Worm (Caenorhabditis elegans) whole organism, L4 larva: ENCODE measurements around the gene spat-2.
A peak's percentile ranks its signal among the peaks of the same experiment; 100 is the strongest.

Experiments
- F10B5.3 ChIP-seq: sonication (generic microtip); optimal IDR thresholded peaks from 2 replicates; lab custom pipeline; 2016; ENCODE audit warnings: mild to moderate bottlenecking, missing genetic modification characterization, missing compliant biosample characterization
- F37D6.2 ChIP-seq: sonication (generic microtip); optimal IDR thresholded peaks from 2 replicates; lab custom pipeline; 2016; ENCODE audit warnings: mild to moderate bottlenecking, missing genetic modification characterization, missing compliant biosample characterization
- F44E2.7 ChIP-seq: fragments of 200-800 bp; sonication (Bioruptor generic); IDR thresholded peaks from 2 replicates; pipeline ENCODE4 v2.1.2; 2022; ENCODE audit warnings: missing genetic modification characterization, missing compliant biosample characterization
- F49E8.2 ChIP-seq: sonication (generic microtip); optimal IDR thresholded peaks from 2 replicates; lab custom pipeline; 2016; ENCODE audit warnings: missing compliant biosample characterization, mild to moderate bottlenecking, missing genetic modification characterization, borderline replicate concordance
- T20F7.1 ChIP-seq: fragments of 200-800 bp; sonication (Bioruptor generic); optimal IDR thresholded peaks from 2 replicates; lab custom pipeline; 2018; ENCODE audit warnings: mild to moderate bottlenecking, missing genetic modification characterization, missing compliant biosample characterization
- Y48G9A.11 ChIP-seq: fragments of 200-800 bp; sonication (Bioruptor generic); IDR thresholded peaks from 2 replicates; pipeline ENCODE4 v1.3.6; 2022; ENCODE audit warnings: missing genetic modification reagents, missing genetic modification characterization, missing compliant biosample characterization
- Y5F2A.4 ChIP-seq: fragments of 200-800 bp; sonication (Bioruptor generic); optimal IDR thresholded peaks from 2 replicates; lab custom pipeline; 2018; ENCODE audit warnings: mild to moderate bottlenecking, missing genetic modification characterization, missing compliant biosample characterization
- Y75B8A.6 ChIP-seq: fragments of 200-800 bp; sonication (Bioruptor generic); IDR thresholded peaks from 2 replicates; pipeline ENCODE4 v1.3.6; 2022; ENCODE audit warnings: missing genetic modification reagents, missing genetic modification characterization, missing compliant biosample characterization
- ZK546.5 ChIP-seq, 2 experiments: sonication (generic microtip); optimal IDR thresholded peaks; 2 replicates each; lab custom pipeline; 2017; ENCODE audit warnings: missing biosample characterization in 2 of 2, missing genetic modification characterization in 2 of 2
- aha-1 ChIP-seq: fragments of 150-350 bp; peaks from one replicate; lab custom pipeline; 2014; ENCODE audit warnings: missing biosample characterization, missing genetic modification characterization
- aly-2 ChIP-seq: sonication (generic microtip); optimal IDR thresholded peaks from 2 replicates; lab custom pipeline; 2018; ENCODE audit warnings: missing biosample characterization, missing genetic modification characterization
- ama-1 ChIP-seq: fragments of 150-350 bp; optimal IDR thresholded peaks from 2 replicates; lab custom pipeline; 2014; ENCODE audit warnings: inconsistent platforms, mixed read lengths
- arid-1 ChIP-seq: fragments of 200-800 bp; sonication (Bioruptor generic); conservative IDR thresholded peaks from 2 replicates; pipeline ENCODE4 v1.3.6; 2022; ENCODE audit warnings: missing genetic modification reagents, missing genetic modification characterization, missing compliant biosample characterization
- ceh-20 ChIP-seq: fragments of 200-800 bp; sonication (Bioruptor generic); IDR thresholded peaks from 2 replicates; pipeline ENCODE4 v1.3.6; 2022; ENCODE audit warnings: missing genetic modification reagents, missing genetic modification characterization, missing compliant biosample characterization
- ceh-28 ChIP-seq: fragments of 150-350 bp; optimal IDR thresholded peaks from 2 replicates; lab custom pipeline; 2014; ENCODE audit warnings: missing biosample characterization, missing genetic modification reagents, missing genetic modification characterization
- ceh-32 ChIP-seq: sonication (generic microtip); optimal IDR thresholded peaks from 2 replicates; lab custom pipeline; 2016; ENCODE audit warnings: mild to moderate bottlenecking, missing genetic modification characterization, missing compliant biosample characterization; ENCODE audit not compliant: poor library complexity
- ces-1 ChIP-seq: fragments of 150-350 bp; sonication (generic microtip); optimal IDR thresholded peaks from 4 replicates; lab custom pipeline; 2014; ENCODE audit warnings: missing biosample characterization, missing genetic modification reagents, missing genetic modification characterization
- cey-2 ChIP-seq: sonication (generic microtip); optimal IDR thresholded peaks from 3 replicates; lab custom pipeline; 2017; ENCODE audit warnings: missing genetic modification characterization, mild to moderate bottlenecking, missing compliant biosample characterization, antibody characterized with exemption, borderline replicate concordance; ENCODE audit not compliant: insufficient read depth
- ctbp-1 ChIP-seq: fragments of 200-800 bp; sonication (Bioruptor generic); IDR thresholded peaks from 2 replicates; pipeline ENCODE4 v1.3.6; 2022; ENCODE audit warnings: missing genetic modification reagents, missing genetic modification characterization, missing compliant biosample characterization
- daf-12 ChIP-seq: fragments of 150-350 bp; optimal IDR thresholded peaks from 2 replicates; lab custom pipeline; 2014; ENCODE audit warnings: missing biosample characterization, missing genetic modification reagents, missing genetic modification characterization
- daf-8 ChIP-seq: fragments of 200-800 bp; sonication (Bioruptor generic); IDR thresholded peaks from 2 replicates; pipeline ENCODE4 v1.3.6; 2022; ENCODE audit warnings: missing genetic modification characterization, missing compliant biosample characterization
- dmd-8 ChIP-seq: fragments of 200-800 bp; sonication (Bioruptor generic); IDR thresholded peaks from 2 replicates; pipeline ENCODE4 v1.3.6; 2022; ENCODE audit warnings: missing genetic modification characterization, missing compliant biosample characterization
- dpl-1 ChIP-seq: fragments of 150-350 bp; optimal IDR thresholded peaks from 2 replicates; lab custom pipeline; 2014; ENCODE audit warnings: missing biosample characterization, missing genetic modification reagents, missing genetic modification characterization
- dve-1 ChIP-seq: sonication (generic microtip); optimal IDR thresholded peaks from 2 replicates; lab custom pipeline; 2017; ENCODE audit warnings: antibody characterized with exemption, mild to moderate bottlenecking, missing genetic modification characterization, missing compliant biosample characterization; ENCODE audit not compliant: insufficient read depth
- egl-27 ChIP-seq: sonication (generic microtip); optimal IDR thresholded peaks from 3 replicates; lab custom pipeline; 2017; ENCODE audit warnings: missing biosample characterization, missing genetic modification reagents, missing genetic modification characterization
- egl-43 ChIP-seq: fragments of 200-800 bp; sonication (Bioruptor generic); IDR thresholded peaks from 2 replicates; pipeline ENCODE4 v1.3.6; 2022; ENCODE audit warnings: missing genetic modification reagents, missing genetic modification characterization, missing compliant biosample characterization
- gei-8 ChIP-seq: fragments of 200-800 bp; sonication (Bioruptor generic); optimal IDR thresholded peaks from 2 replicates; lab custom pipeline; 2018; ENCODE audit warnings: mild to moderate bottlenecking, missing genetic modification characterization, missing compliant biosample characterization
- hlh-30 ChIP-seq: sonication (generic microtip); optimal IDR thresholded peaks from 2 replicates; lab custom pipeline; 2017; ENCODE audit warnings: antibody characterized with exemption, mild to moderate bottlenecking, missing genetic modification characterization, missing compliant biosample characterization; ENCODE audit not compliant: insufficient read depth
- jun-1 ChIP-seq: fragments of 150-350 bp; optimal IDR thresholded peaks from 2 replicates; lab custom pipeline; 2014; ENCODE audit warnings: missing biosample characterization, missing genetic modification reagents, missing genetic modification characterization
- lin-1 ChIP-seq: fragments of 200-800 bp; sonication (Bioruptor generic); IDR thresholded peaks from 2 replicates; pipeline ENCODE4 v1.3.6; 2022; ENCODE audit warnings: missing genetic modification reagents, missing genetic modification characterization, missing compliant biosample characterization
- lin-15B ChIP-seq: fragments of 150-350 bp; sonication (generic microtip); optimal IDR thresholded peaks from 3 replicates; lab custom pipeline; 2014; ENCODE audit warnings: missing biosample characterization, missing genetic modification characterization
- lin-39 ChIP-seq: fragments of 150-350 bp; optimal IDR thresholded peaks from 2 replicates; lab custom pipeline; 2014; ENCODE audit warnings: missing biosample characterization, missing genetic modification reagents, missing genetic modification characterization
- madf-9 ChIP-seq: fragments of 200-800 bp; sonication (Bioruptor generic); conservative IDR thresholded peaks from 2 replicates; pipeline ENCODE4 v1.3.6; 2022; ENCODE audit warnings: missing genetic modification reagents, missing genetic modification characterization, missing compliant biosample characterization
- nhr-10 ChIP-seq: fragments of 150-350 bp; optimal IDR thresholded peaks from 2 replicates; lab custom pipeline; 2014; ENCODE audit warnings: missing biosample characterization, missing genetic modification characterization
- nhr-25 ChIP-seq: sonication (generic microtip); optimal IDR thresholded peaks from 2 replicates; lab custom pipeline; 2017; ENCODE audit warnings: missing genetic modification characterization, mild to moderate bottlenecking, missing compliant biosample characterization, antibody characterized with exemption, moderate library complexity, borderline replicate concordance; ENCODE audit not compliant: insufficient read depth
- nhr-28 ChIP-seq: fragments of 150-350 bp; optimal IDR thresholded peaks from 2 replicates; lab custom pipeline; 2014; ENCODE audit warnings: missing biosample characterization, missing genetic modification characterization
- nhr-42 ChIP-seq: fragments of 200-800 bp; sonication (Bioruptor generic); IDR thresholded peaks from 2 replicates; pipeline ENCODE4 v1.3.6; 2022; ENCODE audit warnings: missing genetic modification characterization, missing compliant biosample characterization
- nhr-77 ChIP-seq: fragments of 150-350 bp; optimal IDR thresholded peaks from 2 replicates; lab custom pipeline; 2014; ENCODE audit warnings: missing biosample characterization, missing genetic modification characterization
- pha-4 ChIP-seq, 2 experiments: fragments of 150-350 bp in 1 of 2; fragments of 200-800 bp in 1 of 2; sonication (Bioruptor generic) in 1 of 2; IDR thresholded peaks in 1 of 2; optimal IDR thresholded peaks in 1 of 2; 2 replicates each; pipeline versions ENCODE4 v1.3.6 to Lab custom; 2014 to 2022; ENCODE audit warnings: missing genetic modification characterization in 2 of 2, missing genetic modification reagents in 2 of 2, missing biosample characterization in 1 of 2, missing compliant biosample characterization in 1 of 2
- pqm-1 ChIP-seq: sonication (generic microtip); optimal IDR thresholded peaks from 2 replicates; lab custom pipeline; 2017; ENCODE audit warnings: missing biosample characterization, missing genetic modification characterization
- set-16 ChIP-seq: fragments of 200-800 bp; sonication (Bioruptor generic); IDR thresholded peaks from 2 replicates; pipeline ENCODE4 v1.3.6; 2022; ENCODE audit warnings: missing genetic modification reagents, missing genetic modification characterization, missing compliant biosample characterization
- skn-1 ChIP-seq: fragments of 150-350 bp; optimal IDR thresholded peaks from 2 replicates; lab custom pipeline; 2014; ENCODE audit warnings: missing biosample characterization, missing genetic modification characterization
- spr-3 ChIP-seq: fragments of 200-800 bp; sonication (Bioruptor generic); optimal IDR thresholded peaks from 2 replicates; lab custom pipeline; 2018; ENCODE audit warnings: mild to moderate bottlenecking, missing genetic modification characterization, missing compliant biosample characterization
- tag-97 ChIP-seq: fragments of 200-800 bp; sonication (Bioruptor generic); IDR thresholded peaks from 2 replicates; pipeline ENCODE4 v1.3.6; 2022; ENCODE audit warnings: missing genetic modification characterization, missing compliant biosample characterization
- tra-1 ChIP-seq: fragments of 200-800 bp; sonication (Bioruptor generic); IDR thresholded peaks from 2 replicates; pipeline ENCODE4 v1.3.6; 2022; ENCODE audit warnings: missing genetic modification reagents, missing genetic modification characterization, missing compliant biosample characterization
- unc-62 ChIP-seq, 3 experiments: fragments of 150-350 bp in 1 of 3; sonication (generic microtip); optimal IDR thresholded peaks in 2 of 3; peaks in 1 of 3; 1 replicate in 1 of 3; 2 replicates in 2 of 3; lab custom pipeline; 2014 to 2017; ENCODE audit warnings: missing biosample characterization in 3 of 3, missing genetic modification characterization in 3 of 3, missing genetic modification reagents in 3 of 3, missing genotype in 1 of 3
- zag-1 ChIP-seq: fragments of 150-350 bp; optimal IDR thresholded peaks from 2 replicates; lab custom pipeline; 2014; ENCODE audit warnings: missing biosample characterization, missing genetic modification characterization
- zfp-2 ChIP-seq: sonication (generic microtip); optimal IDR thresholded peaks from 2 replicates; lab custom pipeline; 2016; ENCODE audit warnings: mild to moderate bottlenecking, missing genetic modification characterization, missing compliant biosample characterization
- zip-11 ChIP-seq: fragments of 200-800 bp; sonication (Bioruptor generic); IDR thresholded peaks from 2 replicates; pipeline ENCODE4 v1.3.6; 2022; ENCODE audit warnings: missing genetic modification characterization, missing compliant biosample characterization
- zip-2 ChIP-seq: fragments of 150-350 bp; optimal IDR thresholded peaks from 2 replicates; lab custom pipeline; 2014; ENCODE audit warnings: missing biosample characterization, missing genetic modification characterization
- ztf-11 ChIP-seq: fragments of 150-350 bp; optimal IDR thresholded peaks from 2 replicates; lab custom pipeline; 2014; ENCODE audit warnings: missing biosample characterization, missing genetic modification characterization

The spat-2 gene

DNA sequence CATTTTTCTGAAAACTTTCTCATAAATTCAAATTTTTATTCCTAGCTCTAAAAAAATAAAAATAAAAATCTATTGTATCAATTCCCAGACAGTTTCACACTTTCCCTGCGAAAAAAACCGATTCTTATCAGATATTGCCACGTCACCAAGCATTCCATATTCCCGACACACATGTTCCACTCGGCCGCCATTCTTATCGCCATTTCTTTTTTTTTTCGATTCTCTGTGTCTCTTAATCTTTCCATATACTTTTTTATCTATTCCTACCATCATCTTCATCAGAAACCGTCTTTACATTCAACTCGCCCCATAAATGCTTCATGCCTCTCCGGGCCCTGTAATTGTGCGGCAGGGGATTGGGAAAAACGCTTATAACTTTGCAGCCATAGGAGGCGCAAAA is 50.7 kb downstream of the spat-2 start (continued):
- no peak for TF ChIP-seq ctbp-1 (GFP tag; lab: Robert Waterston, UW)
- no peak for TF ChIP-seq aha-1 (tag; lab: Kevin White, UChicago)
- TF ChIP-seq T20F7.1 (GFP tag; lab: Kevin White, UChicago): no peak
- TF ChIP-seq spr-3 (GFP tag; lab: Kevin White, UChicago): no peak
- no peak for TF ChIP-seq Y48G9A.11 (GFP tag; lab: Robert Waterston, UW)
- TF ChIP-seq madf-9 (GFP tag; lab: Robert Waterston, UW): no peak
- TF ChIP-seq egl-43 (GFP tag; lab: Robert Waterston, UW): no peak
- TF ChIP-seq dpl-1: no peak
- no peak for TF ChIP-seq gei-8 (GFP tag; lab: Kevin White, UChicago)
- TF ChIP-seq lin-1: peak; percentile 45; the same call in 1 of the 2 replicates
- TF ChIP-seq ceh-20 (GFP tag; lab: Robert Waterston, UW): no peak
- peak; percentile 88 for TF ChIP-seq dve-1
- no peak for TF ChIP-seq zip-2 (tag; lab: Kevin White, UChicago)
- no peak for TF ChIP-seq ama-1
- no peak for TF ChIP-seq skn-1
- no peak for TF ChIP-seq ZK546.5 (tag; optimal IDR thresholded peaks at IDR 0.05; lab: Kevin White, UChicago)
- TF ChIP-seq nhr-77: peak; percentile 22
- TF ChIP-seq nhr-28 (tag; lab: Kevin White, UChicago): peak; percentile 67
- TF ChIP-seq egl-27 (tag; lab: Kevin White, UChicago): no peak
- no peak for TF ChIP-seq daf-8 (GFP tag; lab: Robert Waterston, UW)
- no peak for TF ChIP-seq lin-39
- peak; percentile 80 for TF ChIP-seq pqm-1 (tag; lab: Kevin White, UChicago)
- no peak for TF ChIP-seq nhr-42 (GFP tag; lab: Robert Waterston, UW)
- TF ChIP-seq daf-12: no peak
- TF ChIP-seq F10B5.3 (tag; lab: Kevin White, UChicago): no peak
- no peak for TF ChIP-seq dmd-8 (GFP tag; lab: Robert Waterston, UW)
- TF ChIP-seq F44E2.7 (GFP tag; lab: Robert Waterston, UW): no peak
- TF ChIP-seq zfp-2 (tag; lab: Kevin White, UChicago): no peak
- no peak for TF ChIP-seq ces-1 (GFP tag; lab: Kevin White, UChicago)
- TF ChIP-seq cey-2: no peak
- no peak for TF ChIP-seq aly-2
- TF ChIP-seq Y75B8A.6 (GFP tag; lab: Robert Waterston, UW): no peak
- TF ChIP-seq pha-4 (GFP tag; IDR thresholded peaks at IDR 0.05; lab: Robert Waterston, UW): no peak
- TF ChIP-seq pha-4 (tag; optimal IDR thresholded peaks at IDR 0.05; lab: Kevin White, UChicago): no peak
- TF ChIP-seq set-16: no peak
- TF ChIP-seq zag-1 (tag; lab: Kevin White, UChicago): no peak
- TF ChIP-seq F49E8.2 (tag; lab: Kevin White, UChicago): no peak
- TF ChIP-seq nhr-10 (tag; lab: Kevin White, UChicago): no peak
- no peak for TF ChIP-seq jun-1
- TF ChIP-seq hlh-30 (tag; lab: Kevin White, UChicago): no peak
- no peak for TF ChIP-seq arid-1 (GFP tag; lab: Robert Waterston, UW)
- TF ChIP-seq zip-11: no peak
- TF ChIP-seq ztf-11 (tag; lab: Kevin White, UChicago): no peak
- TF ChIP-seq tra-1 (GFP tag; lab: Robert Waterston, UW): no peak
- no peak for TF ChIP-seq F37D6.2
- TF ChIP-seq unc-62 (GFP tag; optimal IDR thresholded peaks at IDR 0.05 in 1 of 2; lab: Kevin White, UChicago): peak in 1 of 2 experiments; percentile 91
- no peak for TF ChIP-seq unc-62 (tag; optimal IDR thresholded peaks at IDR 0.05; lab: Kevin White, UChicago)
- no peak for TF ChIP-seq ceh-28
- no peak for TF ChIP-seq lin-15B (tag; lab: Kevin White, UChicago)
- TF ChIP-seq Y5F2A.4 (GFP tag; lab: Kevin White, UChicago): no peak
- TF ChIP-seq nhr-25 (tag; lab: Kevin White, UChicago): no peak
- TF ChIP-seq ceh-32 (tag; lab: Kevin White, UChicago): no peak
- TF ChIP-seq tag-97 (GFP tag; lab: Robert Waterston, UW): no peak
